Fruit fly (Drosophila melanogaster) whole organism, wandering third instar larva: Measurements from ENCODE around the gene Vps33B.

Experiments
- CG32264 ChIP-seq: fragments of 200-800 bp; sonication (Bioruptor generic); optimal IDR thresholded peaks from 2 replicates; lab custom pipeline; 2016; ENCODE audit warnings: missing biosample characterization, missing genetic modification characterization
- CG9705 ChIP-seq: fragments of 200-800 bp; sonication (Bioruptor generic); optimal IDR thresholded peaks from 2 replicates; lab custom pipeline; 2018; ENCODE audit warnings: missing biosample characterization, mild to moderate bottlenecking, missing genetic modification characterization
- Dif ChIP-seq: fragments of 200-275, 200-300 bp; sonication (Bioruptor generic); optimal IDR thresholded peaks from 2 replicates; lab custom pipeline; 2018; ENCODE audit warnings: missing biosample characterization, missing genetic modification characterization; ENCODE audit not compliant: partially characterized antibody
- GATAd ChIP-seq: sonication (Bioruptor generic); optimal IDR thresholded peaks from 2 replicates; lab custom pipeline; 2016; ENCODE audit warnings: missing biosample characterization, missing genetic modification characterization
- Hr78 ChIP-seq: fragments of >200 bp; optimal IDR thresholded peaks from 2 replicates; lab custom pipeline; 2017; ENCODE audit warnings: missing biosample characterization, missing genetic modification characterization
- Hr83 ChIP-seq: fragments of 200-300 bp; sonication (Bioruptor generic); optimal IDR thresholded peaks from 2 replicates; lab custom pipeline; 2016; ENCODE audit warnings: missing biosample characterization, mild to moderate bottlenecking, missing genetic modification characterization, moderate library complexity; ENCODE audit not compliant: poor library complexity, severe bottlenecking
- Jra ChIP-seq: sonication (Bioruptor generic); optimal IDR thresholded peaks from 2 replicates; lab custom pipeline; 2016; ENCODE audit warnings: missing biosample characterization, missing genetic modification characterization
- Mio ChIP-seq: sonication (Bioruptor generic); optimal IDR thresholded peaks from 2 replicates; lab custom pipeline; 2016; ENCODE audit warnings: missing biosample characterization, missing genetic modification characterization
- Myc ChIP-seq: fragments of >200 bp; optimal IDR thresholded peaks from 2 replicates; lab custom pipeline; 2017
- N ChIP-seq: fragments of >200 bp; optimal IDR thresholded peaks from 2 replicates; lab custom pipeline; 2018; ENCODE audit warnings: missing biosample characterization, missing external identifiers, missing genetic modification characterization
- OdsH ChIP-seq: fragments of 200-800 bp; sonication (Bioruptor generic); optimal IDR thresholded peaks from 2 replicates; lab custom pipeline; 2016; ENCODE audit warnings: missing biosample characterization, mild to moderate bottlenecking, missing genetic modification characterization
- Rel ChIP-seq, 2 experiments: fragments of 200-800 bp; sonication (Bioruptor generic) in 1 of 2; optimal IDR thresholded peaks; 2 replicates in 1 of 2; 3 replicates in 1 of 2; lab custom pipeline; 2016 to 2019; ENCODE audit warnings: mild to moderate bottlenecking in 2 of 2, missing biosample characterization in 2 of 2, missing genetic modification characterization in 2 of 2, moderate library complexity in 1 of 2
- Sp1 ChIP-seq: fragments of 200-800 bp; sonication (Bioruptor generic); optimal IDR thresholded peaks from 3 replicates; lab custom pipeline; 2019; ENCODE audit warnings: missing biosample characterization, mild to moderate bottlenecking, missing genetic modification characterization, moderate library complexity
- Vsx2 ChIP-seq: fragments of 200-300, 225-300 bp; sonication (Bioruptor generic); optimal IDR thresholded peaks from 2 replicates; lab custom pipeline; 2018; ENCODE audit warnings: missing biosample characterization, missing genetic modification characterization; ENCODE audit not compliant: partially characterized antibody
- br ChIP-seq: fragments of 200-800 bp; sonication (Bioruptor generic); optimal IDR thresholded peaks from 2 replicates; lab custom pipeline; 2016; ENCODE audit warnings: missing biosample characterization, missing genetic modification characterization
- brk ChIP-seq: fragments of 200-800 bp; sonication (Bioruptor generic); optimal IDR thresholded peaks from 2 replicates; lab custom pipeline; 2016; ENCODE audit warnings: missing biosample characterization, mild to moderate bottlenecking, missing genetic modification characterization
- dl ChIP-seq, 2 experiments: fragments of 175-275, 200-275 bp in 1 of 2; fragments of 200-275 bp in 1 of 2; sonication (Bioruptor generic); optimal IDR thresholded peaks; lab custom pipeline; 2018; ENCODE audit warnings: mild to moderate bottlenecking in 2 of 2, missing biosample characterization in 2 of 2, missing genetic modification characterization in 2 of 2, moderate library complexity in 2 of 2; ENCODE audit not compliant: partially characterized antibody in 2 of 2, insufficient read depth in 1 of 2
- dmrt93B ChIP-seq: fragments of 200-800 bp; sonication (Bioruptor generic); optimal IDR thresholded peaks from 2 replicates; lab custom pipeline; 2018; ENCODE audit warnings: missing biosample characterization, mild to moderate bottlenecking, missing genetic modification characterization
- dsf ChIP-seq: sonication (Bioruptor generic); optimal IDR thresholded peaks from 2 replicates; lab custom pipeline; 2016; ENCODE audit warnings: missing biosample characterization, missing genetic modification characterization, borderline replicate concordance
- ey ChIP-seq: fragments of 200-800 bp; sonication (Bioruptor generic); optimal IDR thresholded peaks from 2 replicates; lab custom pipeline; 2016; ENCODE audit warnings: missing biosample characterization, missing genetic modification characterization
- foxo ChIP-seq, 2 experiments: fragments of 200-800 bp; sonication (Bioruptor generic); optimal IDR thresholded peaks; 2 replicates in 1 of 2; 3 replicates in 1 of 2; lab custom pipeline; 2016 to 2017; ENCODE audit warnings: missing biosample characterization in 2 of 2, missing genetic modification characterization in 2 of 2
- h ChIP-seq: fragments of 200-800 bp; sonication (Bioruptor generic); optimal IDR thresholded peaks from 3 replicates; lab custom pipeline; 2016; ENCODE audit warnings: missing biosample characterization, mild to moderate bottlenecking, missing genetic modification characterization
- jim ChIP-seq: fragments of 175-275, 200-325 bp; sonication (Bioruptor generic); optimal IDR thresholded peaks from 2 replicates; lab custom pipeline; 2016; ENCODE audit warnings: missing biosample characterization, mild to moderate bottlenecking, missing genetic modification characterization
- lola ChIP-seq: fragments of >200 bp; optimal IDR thresholded peaks from 2 replicates; lab custom pipeline; 2017; ENCODE audit warnings: missing biosample characterization, missing genetic modification characterization
- pan ChIP-seq: fragments of >200 bp; optimal IDR thresholded peaks from 2 replicates; lab custom pipeline; 2017
- psq ChIP-seq: fragments of 200-800 bp; sonication (Bioruptor generic); optimal IDR thresholded peaks from 3 replicates; lab custom pipeline; 2017; ENCODE audit warnings: missing biosample characterization, mild to moderate bottlenecking, missing genetic modification characterization, moderate library complexity
- rgr ChIP-seq: fragments of 200-800 bp; sonication (Bioruptor generic); optimal IDR thresholded peaks from 3 replicates; lab custom pipeline; 2016; ENCODE audit warnings: missing biosample characterization, mild to moderate bottlenecking, missing genetic modification characterization
- sage ChIP-seq: fragments of 200-800 bp; sonication (Bioruptor generic); optimal IDR thresholded peaks from 2 replicates; lab custom pipeline; 2016; ENCODE audit warnings: missing biosample characterization, mild to moderate bottlenecking, missing genetic modification characterization
- tai ChIP-seq: sonication (Bioruptor generic); optimal IDR thresholded peaks from 2 replicates; lab custom pipeline; 2016; ENCODE audit warnings: missing biosample characterization, missing genetic modification characterization
- woc ChIP-seq: sonication (Bioruptor generic); optimal IDR thresholded peaks from 2 replicates; lab custom pipeline; 2016; ENCODE audit warnings: missing biosample characterization, mild to moderate bottlenecking, missing genetic modification characterization

The Vps33B gene

dm6 chr3R:25446482-25447300 is 26.6 kb upstream of the Vps33B start:
- TF ChIP-seq foxo (GFP tag; optimal IDR thresholded peaks at IDR 0.05; lab: Kevin White, UChicago) (no peak), tai (GFP tag; lab: Kevin White, UChicago) (no peak), N (no peak), Mio (no peak), dmrt93B (GFP tag; lab: Kevin White, UChicago) (no peak), Dif (GFP tag; lab: Kevin White, UChicago) (no peak), brk (GFP tag; lab: Kevin White, UChicago) (no peak), CG9705 (GFP tag; lab: Kevin White, UChicago) (no peak)

dm6 chr3R:25447451-25447850 is 25.8 kb upstream of the Vps33B start:
- TF ChIP-seq dsf (GFP tag; lab: Kevin White, UChicago): no peak
- no peak for TF ChIP-seq Myc (lab: Kevin White, UChicago)
- TF ChIP-seq Jra (GFP tag; lab: Kevin White, UChicago): no peak
- TF ChIP-seq brk (GFP tag; lab: Kevin White, UChicago): no peak
- no peak for TF ChIP-seq Rel (GFP tag; optimal IDR thresholded peaks at IDR 0.05; lab: Kevin White, UChicago)
- no peak for TF ChIP-seq Rel (tag; optimal IDR thresholded peaks at IDR 0.05; lab: Kevin White, UChicago)
- TF ChIP-seq dmrt93B (GFP tag; lab: Kevin White, UChicago): no peak
- TF ChIP-seq rgr (GFP tag; lab: Kevin White, UChicago): no peak
- TF ChIP-seq GATAd: no peak
- TF ChIP-seq sage (GFP tag; lab: Kevin White, UChicago): no peak
- no peak for TF ChIP-seq jim (GFP tag; lab: Kevin White, UChicago)
- TF ChIP-seq h (GFP tag; lab: Kevin White, UChicago): no peak
- no peak for TF ChIP-seq br (GFP tag; lab: Kevin White, UChicago)
- TF ChIP-seq N: no peak
- TF ChIP-seq, all 38 proteins: peak for 0

dm6 chr3R:25448318-25448717 is 25.0 kb upstream of the Vps33B start:
- peak; percentile 13 for TF ChIP-seq psq (GFP tag; lab: Kevin White, UChicago)
- no peak for TF ChIP-seq CG32264 (GFP tag; lab: Kevin White, UChicago)
- peak; percentile 13 for TF ChIP-seq h (GFP tag; lab: Kevin White, UChicago)
- TF ChIP-seq, all 38 proteins: peak for 2

dm6 chr3R:25448737-25449136 is 24.6 kb upstream of the Vps33B start:
- TF ChIP-seq brk (GFP tag; lab: Kevin White, UChicago) (no peak), rgr (GFP tag; lab: Kevin White, UChicago) (no peak), Vsx2 (GFP tag; lab: Kevin White, UChicago) (no peak), woc (GFP tag; lab: Kevin White, UChicago) (no peak), dl (GFP tag; optimal IDR thresholded peaks at IDR 0.05; lab: Kevin White, UChicago; ENCODE audit: insufficient read depth in 1 of 2, partially characterized antibody in 2 of 2) (no peak), Hr83 (no peak), N (no peak), Hr78 (GFP tag; lab: Kevin White, UChicago) (no peak), lola (GFP tag; lab: Kevin White, UChicago) (no peak), pan (lab: Kevin White, UChicago) (no peak), h (GFP tag; lab: Kevin White, UChicago) (no peak), Dif (GFP tag; lab: Kevin White, UChicago) (no peak), GATAd (no peak)

- TF ChIP-seq Hr78 (GFP tag; lab: Kevin White, UChicago) (no peak), brk (GFP tag; lab: Kevin White, UChicago) (no peak), psq (GFP tag; lab: Kevin White, UChicago) (no peak), jim (GFP tag; lab: Kevin White, UChicago) (no peak), ey (no peak), Vsx2 (GFP tag; lab: Kevin White, UChicago) (no peak), Jra (GFP tag; lab: Kevin White, UChicago) (no peak), OdsH (GFP tag; lab: Kevin White, UChicago) (no peak), dmrt93B (GFP tag; lab: Kevin White, UChicago) (no peak), pan (lab: Kevin White, UChicago) (no peak), Sp1 (GFP tag; lab: Kevin White, UChicago) (no peak), Mio (no peak)
These were observed 21.5 kb upstream of the Vps33B start for dm6 chr3R:25451832-25452231.
